Fruit fly (Drosophila melanogaster): ENCODE data around the gene mAChR-B.
"Not testable (repeated sequence)": the region's sequence is repeated elsewhere in the genome, so short reads cannot be mapped to it uniquely, and the experiment has no call there.

mAChR-B gene

DNA sequence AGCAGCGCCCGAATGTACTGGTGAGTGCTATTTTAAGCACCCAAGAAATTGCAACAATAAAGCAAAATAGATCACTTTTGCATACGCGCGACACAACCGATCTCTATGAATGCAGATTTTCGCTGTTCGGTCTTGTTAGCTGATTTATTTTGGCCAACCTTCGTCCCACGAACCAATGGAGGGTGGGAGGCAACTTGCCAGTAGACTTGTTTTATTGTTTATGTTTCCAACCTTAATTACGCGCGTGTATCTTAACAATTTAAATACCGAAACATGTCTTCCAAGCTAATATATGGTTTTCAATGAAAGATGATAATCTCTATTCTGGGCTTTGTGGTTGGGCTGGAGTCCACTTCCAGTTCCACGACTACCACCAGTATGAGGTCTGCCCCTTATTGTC lies 10.2 kb upstream of the mAChR-B start, which contains the start of gene CG43618:
Gene CG43618 (plus strand): TSS at position 301 of the 400 bp plus-strand sequence.
- not testable (repeated sequence) for TF ChIP-seq CG14655 (GFP tag; optimal IDR thresholded peaks at IDR 0.05); CG8159 (tag; optimal IDR thresholded peaks at IDR 0.05); rn (GFP tag; IDR thresholded peaks at IDR 0.05)

DNA sequence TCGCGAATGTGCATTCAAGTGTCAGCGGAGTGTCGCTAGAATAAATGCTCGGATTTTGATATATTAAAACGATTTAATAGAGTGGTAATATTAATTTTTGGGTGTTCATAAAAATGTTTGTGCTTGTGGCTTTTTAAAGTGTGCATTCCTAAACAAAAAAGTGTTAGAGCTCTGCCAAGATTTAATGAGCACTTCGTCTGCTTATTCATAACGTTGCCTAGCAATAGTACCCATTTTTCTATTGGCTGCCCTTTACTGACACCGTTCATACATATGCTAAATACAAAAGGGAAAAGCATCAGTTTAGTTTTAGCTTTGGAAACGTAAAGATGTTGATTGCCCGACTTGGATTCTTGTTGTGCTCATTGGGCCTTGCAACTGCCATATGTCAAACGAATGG lies 9.7 kb upstream of the mAChR-B start, which contains the start of gene CG43061:
Gene CG43061 (plus strand): TSS at position 301 of the 400 bp plus-strand sequence.
- TF ChIP-seq Pif1A (GFP tag; optimal IDR thresholded peaks at IDR 0.05); CG15710 (tag; optimal IDR thresholded peaks at IDR 0.05); D1 (tag; optimal IDR thresholded peaks at IDR 0.05): not testable (repeated sequence)

DNA sequence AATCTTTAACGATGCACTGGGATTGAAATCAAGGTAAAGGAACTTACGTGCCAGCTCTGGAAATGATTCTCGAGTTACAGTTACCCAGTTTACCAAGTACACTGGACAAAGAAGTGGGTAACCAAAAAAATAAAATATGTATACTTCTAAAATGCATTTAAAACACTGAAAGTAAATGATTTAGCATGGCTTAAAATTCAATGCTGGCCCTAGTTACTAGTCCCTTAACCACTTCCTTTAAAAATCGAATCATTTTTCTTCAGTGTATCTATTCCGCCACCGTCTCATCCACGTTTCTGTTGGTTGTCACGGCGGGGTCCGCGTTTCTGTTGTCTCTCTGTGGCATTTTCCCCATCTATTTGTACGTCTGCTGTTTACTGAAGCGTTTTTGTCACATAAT lies 13.6 kb downstream of the mAChR-B start:
- TF ChIP-seq CG13204 (GFP tag; optimal IDR thresholded peaks at IDR 0.05) (no peak), Pif1B (GFP tag; optimal IDR thresholded peaks at IDR 0.05) (no peak), CG8159 (tag; optimal IDR thresholded peaks at IDR 0.05) (peak; percentile 23), CG4496 (GFP tag; IDR thresholded peaks at IDR 0.05) (peak; percentile 47; the same call in 2 of the 3 replicates), CG15710 (tag; optimal IDR thresholded peaks at IDR 0.05) (peak; percentile 3), CG12605 (GFP tag; IDR thresholded peaks at IDR 0.05) (no peak), Snoo (tag; optimal IDR thresholded peaks at IDR 0.05) (no peak), CG10348 (GFP tag; IDR thresholded peaks at IDR 0.05) (no peak), Pif1A (GFP tag; optimal IDR thresholded peaks at IDR 0.05) (peak; percentile 49), fd96Ca (GFP tag; IDR thresholded peaks at IDR 0.05) (0 out of 3 replicates have a peak, but pooled peaks have one; percentile 24), CG32121 (GFP tag; IDR thresholded peaks at IDR 0.05) (no peak), D1 (tag; optimal IDR thresholded peaks at IDR 0.05) (no peak), CG14655 (GFP tag; optimal IDR thresholded peaks at IDR 0.05) (peak; percentile 42), rn (GFP tag; IDR thresholded peaks at IDR 0.05) (no peak), CG17806 (tag; optimal IDR thresholded peaks at IDR 0.05) (peak; percentile 13), EcR (GFP tag; optimal IDR thresholded peaks at IDR 0.05) (no peak), CG34367 (tag; optimal IDR thresholded peaks at IDR 0.05) (no peak), CG9948 (tag; optimal IDR thresholded peaks at IDR 0.05) (peak; percentile 31), gl (tag; optimal IDR thresholded peaks at IDR 0.05) (no peak), Ets98B (GFP tag; IDR thresholded peaks at IDR 0.05) (no peak), CG8301 (tag; optimal IDR thresholded peaks at IDR 0.05) (peak; percentile 6)

DNA sequence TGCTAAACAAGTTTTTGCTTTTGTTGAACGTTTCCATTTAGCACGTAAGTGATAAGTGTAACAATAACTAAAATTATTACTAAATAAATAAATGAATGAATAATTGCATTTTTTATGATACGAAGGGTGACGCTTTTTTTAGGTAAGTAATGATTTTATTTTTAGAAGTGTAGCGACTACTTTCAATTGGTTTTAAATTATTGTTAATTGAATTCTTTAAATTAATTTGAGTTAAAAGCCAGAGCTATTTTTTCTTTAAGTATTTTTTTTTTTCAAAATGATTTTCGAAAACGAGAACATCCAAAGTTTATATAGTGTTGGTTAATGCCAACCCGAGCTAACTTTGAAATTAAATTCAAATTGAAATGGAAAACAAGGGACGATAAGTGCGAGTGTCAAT lies 27.9 kb downstream of the mAChR-B start, which contains the start of gene CG7910:
Gene CG7910 (plus strand): TSS at position 301 of the 400 bp plus-strand sequence.
- TF ChIP-seq Pif1A (GFP tag; optimal IDR thresholded peaks at IDR 0.05) = no peak
- TF ChIP-seq EcR (GFP tag; optimal IDR thresholded peaks at IDR 0.05) = no peak
- TF ChIP-seq CG17806 (tag; optimal IDR thresholded peaks at IDR 0.05) = no peak
- no peak for TF ChIP-seq CG32121 (GFP tag; IDR thresholded peaks at IDR 0.05)
- TF ChIP-seq rn (GFP tag; IDR thresholded peaks at IDR 0.05) = no peak
- no peak for TF ChIP-seq CG13204 (GFP tag; optimal IDR thresholded peaks at IDR 0.05)
- no peak for TF ChIP-seq gl (tag; optimal IDR thresholded peaks at IDR 0.05)

DNA sequence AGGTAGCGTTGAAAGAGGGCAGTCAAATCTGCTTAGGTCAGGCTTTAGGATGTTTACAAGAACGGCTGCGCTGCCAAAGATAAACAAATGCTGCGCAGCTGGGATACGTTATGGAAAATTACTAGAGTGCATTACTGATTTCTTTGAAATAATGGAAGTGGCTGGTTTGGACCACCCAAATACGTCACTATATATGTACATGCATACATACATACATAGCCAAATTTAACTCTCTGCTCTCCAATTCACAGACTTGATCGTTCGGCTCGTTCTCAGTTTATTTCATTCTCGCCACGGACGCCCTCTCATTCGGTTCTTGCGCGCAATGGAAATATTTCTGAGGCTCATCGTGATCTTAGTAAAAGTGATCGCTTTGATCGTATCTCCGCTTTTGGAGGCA lies 34.7 kb downstream of the mAChR-B start, which contains the start of gene CG7900:
Gene CG7900 (plus strand): TSS at position 301 of the 400 bp plus-strand sequence.
- not testable (repeated sequence) for TF ChIP-seq CG34367, CG8301, CG8159 (tag; optimal IDR thresholded peaks at IDR 0.05)

DNA sequence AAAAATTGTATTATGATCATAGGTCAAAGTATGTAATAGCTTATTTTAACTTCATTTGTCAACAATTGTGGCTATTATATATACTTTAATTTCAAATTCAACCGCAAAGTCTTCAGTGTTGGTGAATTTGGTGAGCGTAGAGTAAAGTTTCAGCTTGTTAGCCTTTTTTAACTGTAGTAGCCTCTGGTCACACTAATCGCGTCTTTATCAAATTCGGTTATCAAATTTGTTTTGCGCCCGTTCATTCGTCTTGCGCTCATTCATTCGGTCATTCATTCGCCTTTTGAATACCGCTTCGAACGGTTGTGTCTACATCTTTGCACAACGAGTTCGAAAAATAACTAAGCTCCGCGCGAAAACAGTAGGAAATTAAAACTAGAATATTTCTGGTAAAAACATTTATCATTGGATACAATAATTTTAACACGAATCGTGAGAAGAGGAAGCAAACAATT lies 46.0 kb downstream of the mAChR-B start, which contains the start of gene puc:
Gene puc (plus strand): TSS at position 245 of the 455 bp plus-strand sequence.
- TF ChIP-seq rn (GFP tag; IDR thresholded peaks at IDR 0.05) = no peak
- TF ChIP-seq CG15710 (tag; optimal IDR thresholded peaks at IDR 0.05) = no peak
- TF ChIP-seq CG4496 (GFP tag; IDR thresholded peaks at IDR 0.05) = no peak
- TF ChIP-seq CG8159 (tag; optimal IDR thresholded peaks at IDR 0.05) = no peak
- TF ChIP-seq Pif1B (GFP tag; optimal IDR thresholded peaks at IDR 0.05) = peak; percentile 48
- TF ChIP-seq Pif1A (GFP tag; optimal IDR thresholded peaks at IDR 0.05) = peak; percentile 14
- TF ChIP-seq CG13204 (GFP tag; optimal IDR thresholded peaks at IDR 0.05) = no peak
- no peak for TF ChIP-seq CG34367 (tag; optimal IDR thresholded peaks at IDR 0.05)
- peak; percentile 35 for TF ChIP-seq Snoo (tag; optimal IDR thresholded peaks at IDR 0.05)
- no peak for TF ChIP-seq CG9948 (tag; optimal IDR thresholded peaks at IDR 0.05)
- no peak for TF ChIP-seq CG17806 (tag; optimal IDR thresholded peaks at IDR 0.05)
- TF ChIP-seq CG10348 (GFP tag; IDR thresholded peaks at IDR 0.05) = no peak
- peak; percentile 74 for TF ChIP-seq EcR (GFP tag; optimal IDR thresholded peaks at IDR 0.05)
- no peak for TF ChIP-seq CG32121 (GFP tag; IDR thresholded peaks at IDR 0.05)
- TF ChIP-seq CG14655 (GFP tag; optimal IDR thresholded peaks at IDR 0.05) = no peak
- TF ChIP-seq fd96Ca (GFP tag; IDR thresholded peaks at IDR 0.05) = no peak
- no peak for TF ChIP-seq D1 (tag; optimal IDR thresholded peaks at IDR 0.05)
- TF ChIP-seq CG12605 (GFP tag; IDR thresholded peaks at IDR 0.05) = no peak
- no peak for TF ChIP-seq Ets98B (GFP tag; IDR thresholded peaks at IDR 0.05)

Data from whole organism, pupa.